Worm (Caenorhabditis elegans): ENCODE results near the gene B0303.11.

DNA sequence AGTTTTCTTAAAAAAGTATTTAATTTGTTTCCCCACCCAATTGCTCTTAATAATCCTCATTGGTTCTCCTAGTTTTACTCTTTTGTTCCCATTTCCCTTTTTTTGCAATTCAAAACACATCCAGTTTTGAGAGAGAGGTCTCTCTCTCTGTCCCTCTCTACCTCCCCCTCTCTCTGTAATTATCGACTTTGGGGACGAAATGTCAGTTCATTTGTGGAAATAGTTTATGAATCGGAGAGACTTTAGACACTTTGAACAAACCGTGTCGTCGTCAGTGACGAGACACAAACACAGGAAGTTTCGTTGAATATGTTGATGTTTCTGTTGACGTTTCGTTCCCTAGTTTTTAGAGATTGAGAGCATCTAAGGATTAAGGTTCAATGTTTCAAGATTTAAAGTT is 47.1 kb downstream of the B0303.11 start:
- TF ChIP-seq lin-15B (tag; optimal IDR thresholded peaks at IDR 0.05): no peak
- no peak for TF ChIP-seq attf-4 (tag; optimal IDR thresholded peaks at IDR 0.05)
- no peak for TF ChIP-seq ztf-11 (tag; optimal IDR thresholded peaks at IDR 0.05)
- TF ChIP-seq nhr-237 (tag; optimal IDR thresholded peaks at IDR 0.05): no peak
- TF ChIP-seq ceh-62 (tag; optimal IDR thresholded peaks at IDR 0.05): no peak
- TF ChIP-seq lsy-2 (tag; optimal IDR thresholded peaks at IDR 0.05): no peak
- no peak for TF ChIP-seq mdl-1 (tag; optimal IDR thresholded peaks at IDR 0.05)
- TF ChIP-seq R02D3.7 (tag; optimal IDR thresholded peaks at IDR 0.05): no peak
- no peak for TF ChIP-seq ctbp-1 (GFP tag; IDR thresholded peaks at IDR 0.05)
- TF ChIP-seq nhr-48 (tag; optimal IDR thresholded peaks at IDR 0.05): no peak

All from whole organism, L4 larva.